Fruit fly (Drosophila melanogaster): ENCODE measurements around the gene xmas.

DNA sequence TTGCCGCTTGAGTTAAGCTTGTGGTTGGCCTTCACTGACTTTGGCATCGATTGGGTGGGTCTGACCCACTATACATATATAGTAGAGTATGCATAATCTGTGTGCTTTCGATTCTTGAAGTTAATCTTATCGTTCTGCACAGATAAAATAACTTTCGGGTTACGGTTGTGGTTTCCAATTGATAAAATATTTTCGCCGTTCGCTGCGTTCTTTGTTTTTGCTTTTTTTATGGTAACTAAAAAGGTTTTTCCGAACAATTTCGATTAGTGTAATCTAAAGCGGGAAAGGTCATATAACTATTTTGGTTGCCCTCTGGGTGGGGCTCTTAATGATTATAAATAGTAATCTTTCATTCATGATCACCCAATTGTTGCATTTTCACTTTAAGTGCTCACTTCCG, 21.4 kb upstream of the xmas start:
- TF ChIP-seq CG8478 (optimal IDR thresholded peaks at IDR 0.05) (no peak), CTCF (optimal IDR thresholded peaks at IDR 0.05) (no peak)

Data from S2 (cell line).